Worm (Caenorhabditis elegans) whole organism, late embryonic: Measurements from ENCODE around the gene smc-3.

Experiments used
- C08G9.2 ChIP-seq: sonication (generic microtip); optimal IDR thresholded peaks from 2 replicates; lab custom pipeline; 2016; ENCODE audit warnings: mild to moderate bottlenecking, missing genetic modification characterization, moderate library complexity, missing compliant biosample characterization
- C38D4.7 ChIP-seq: fragments of 200-800 bp; sonication (Bioruptor generic); optimal IDR thresholded peaks from 2 replicates; lab custom pipeline; 2018; ENCODE audit warnings: mild to moderate bottlenecking, missing genetic modification characterization, moderate library complexity, missing compliant biosample characterization
- F13H6.1 ChIP-seq: sonication (generic microtip); optimal IDR thresholded peaks from 2 replicates; lab custom pipeline; 2016; ENCODE audit warnings: missing genetic modification characterization, missing compliant biosample characterization
- T23F11.4 ChIP-seq: fragments of 200-800 bp; sonication (Bioruptor generic); optimal IDR thresholded peaks from 2 replicates; lab custom pipeline; 2018; ENCODE audit warnings: mild to moderate bottlenecking, missing genetic modification characterization, missing compliant biosample characterization
- Y22D7AL.16 ChIP-seq: sonication (generic microtip); optimal IDR thresholded peaks from 2 replicates; lab custom pipeline; 2016; ENCODE audit warnings: missing genetic modification characterization, missing compliant biosample characterization
- ahr-1 ChIP-seq: sonication (generic microtip); optimal IDR thresholded peaks from 2 replicates; lab custom pipeline; 2016; ENCODE audit warnings: missing genetic modification characterization, missing compliant biosample characterization
- ceh-14 ChIP-seq: sonication (generic microtip); optimal IDR thresholded peaks from 2 replicates; lab custom pipeline; 2016; ENCODE audit warnings: missing genotype, missing genetic modification characterization, missing compliant biosample characterization
- ceh-18 ChIP-seq: sonication (generic microtip); optimal IDR thresholded peaks from 2 replicates; lab custom pipeline; 2016; ENCODE audit warnings: missing genetic modification characterization, missing compliant biosample characterization
- ceh-2 ChIP-seq: sonication (generic microtip); optimal IDR thresholded peaks from 2 replicates; lab custom pipeline; 2016; ENCODE audit warnings: missing genotype, missing genetic modification characterization, missing compliant biosample characterization
- ceh-22 ChIP-seq: sonication (generic microtip); optimal IDR thresholded peaks from 2 replicates; lab custom pipeline; 2017; ENCODE audit warnings: missing biosample characterization, missing genetic modification characterization
- ceh-24 ChIP-seq: sonication (generic microtip); optimal IDR thresholded peaks from 2 replicates; lab custom pipeline; 2016; ENCODE audit warnings: mild to moderate bottlenecking, missing genetic modification characterization, missing compliant biosample characterization
- ceh-31 ChIP-seq: sonication (generic microtip); optimal IDR thresholded peaks from 2 replicates; lab custom pipeline; 2016; ENCODE audit warnings: missing genetic modification characterization, missing compliant biosample characterization
- ceh-34 ChIP-seq: sonication (generic microtip); optimal IDR thresholded peaks from 2 replicates; lab custom pipeline; 2016; ENCODE audit warnings: mild to moderate bottlenecking, missing genetic modification characterization, missing compliant biosample characterization
- ceh-6 ChIP-seq: fragments of 200-800 bp; sonication (Bioruptor generic); optimal IDR thresholded peaks from 2 replicates; lab custom pipeline; 2018; ENCODE audit warnings: mild to moderate bottlenecking, missing genetic modification characterization, missing compliant biosample characterization
- dmd-4 ChIP-seq: sonication (generic microtip); optimal IDR thresholded peaks from 2 replicates; lab custom pipeline; 2016; ENCODE audit warnings: borderline replicate concordance, missing genetic modification characterization, missing compliant biosample characterization
- dve-1 ChIP-seq: sonication (generic microtip); optimal IDR thresholded peaks from 2 replicates; lab custom pipeline; 2017; ENCODE audit warnings: antibody characterized with exemption, mild to moderate bottlenecking, missing genetic modification characterization, missing compliant biosample characterization
- elt-2 ChIP-seq: sonication (generic microtip); optimal IDR thresholded peaks from 2 replicates; lab custom pipeline; 2016; ENCODE audit warnings: missing genetic modification reagents, missing genetic modification characterization, missing compliant biosample characterization
- ets-4 ChIP-seq: sonication (generic microtip); optimal IDR thresholded peaks from 2 replicates; lab custom pipeline; 2016; ENCODE audit warnings: missing genetic modification characterization, missing compliant biosample characterization
- fax-1 ChIP-seq: sonication (generic microtip); optimal IDR thresholded peaks from 2 replicates; lab custom pipeline; 2016; ENCODE audit warnings: missing genotype, missing genetic modification characterization, missing compliant biosample characterization
- fkh-6 ChIP-seq: sonication (generic microtip); optimal IDR thresholded peaks from 2 replicates; lab custom pipeline; 2016; ENCODE audit warnings: missing genetic modification characterization, missing compliant biosample characterization
- hlh-15 ChIP-seq: sonication (generic microtip); optimal IDR thresholded peaks from 2 replicates; lab custom pipeline; 2016; ENCODE audit warnings: missing genetic modification characterization, missing compliant biosample characterization
- hlh-8 ChIP-seq: sonication (generic microtip); optimal IDR thresholded peaks from 2 replicates; lab custom pipeline; 2016; ENCODE audit warnings: missing genotype, missing genetic modification characterization, missing compliant biosample characterization
- lim-6 ChIP-seq: sonication (generic microtip); optimal IDR thresholded peaks from 2 replicates; lab custom pipeline; 2016; ENCODE audit warnings: missing genetic modification characterization, missing compliant biosample characterization
- mec-3 ChIP-seq: sonication (generic microtip); optimal IDR thresholded peaks from 2 replicates; lab custom pipeline; 2016; ENCODE audit warnings: borderline replicate concordance, missing genetic modification characterization, missing compliant biosample characterization
- nfya-1 ChIP-seq: sonication (generic microtip); optimal IDR thresholded peaks from 2 replicates; lab custom pipeline; 2017; ENCODE audit warnings: missing genetic modification characterization, mild to moderate bottlenecking, missing compliant biosample characterization, antibody characterized with exemption, moderate library complexity
- npax-4 ChIP-seq: sonication (generic microtip); optimal IDR thresholded peaks from 2 replicates; lab custom pipeline; 2016; ENCODE audit warnings: missing genetic modification characterization, missing compliant biosample characterization
- odd-2 ChIP-seq: sonication (generic microtip); optimal IDR thresholded peaks from 2 replicates; lab custom pipeline; 2017; ENCODE audit warnings: antibody characterized with exemption, mild to moderate bottlenecking, missing genetic modification characterization, missing compliant biosample characterization
- pat-9 ChIP-seq: fragments of 200-800 bp; sonication (Bioruptor generic); optimal IDR thresholded peaks from 2 replicates; lab custom pipeline; 2018; ENCODE audit warnings: mild to moderate bottlenecking, missing genetic modification characterization, moderate library complexity, missing compliant biosample characterization
- pax-1 ChIP-seq: fragments of 150-350 bp; optimal IDR thresholded peaks from 2 replicates; lab custom pipeline; 2014; ENCODE audit warnings: missing biosample characterization, missing genetic modification characterization
- pha-2 ChIP-seq: sonication (generic microtip); optimal IDR thresholded peaks from 2 replicates; lab custom pipeline; 2017; ENCODE audit warnings: mild to moderate bottlenecking, missing genetic modification characterization, missing compliant biosample characterization
- pros-1 ChIP-seq: fragments of 150-350 bp; optimal IDR thresholded peaks from 2 replicates; lab custom pipeline; 2014; ENCODE audit warnings: missing biosample characterization, missing genetic modification reagents, missing genetic modification characterization
- ref-2 ChIP-seq: sonication (generic microtip); optimal IDR thresholded peaks from 2 replicates; lab custom pipeline; 2016; ENCODE audit warnings: missing genetic modification characterization, missing compliant biosample characterization
- rnt-1 ChIP-seq: sonication (generic microtip); optimal IDR thresholded peaks from 2 replicates; lab custom pipeline; 2016; ENCODE audit warnings: missing genetic modification characterization, missing compliant biosample characterization
- sdc-2 ChIP-seq: sonication (generic microtip); optimal IDR thresholded peaks from 2 replicates; lab custom pipeline; 2016; ENCODE audit warnings: missing genotype, missing genetic modification characterization, missing compliant biosample characterization
- sox-2 ChIP-seq: fragments of 200-800 bp; sonication (Bioruptor generic); IDR thresholded peaks from 2 replicates; pipeline ENCODE4 v1.3.6; 2022; ENCODE audit warnings: missing genetic modification reagents, missing genetic modification characterization, missing compliant biosample characterization
- tbx-2 ChIP-seq: sonication (generic microtip); optimal IDR thresholded peaks from 2 replicates; lab custom pipeline; 2016; ENCODE audit warnings: missing genetic modification characterization, missing compliant biosample characterization
- tbx-7 ChIP-seq: sonication (generic microtip); optimal IDR thresholded peaks from 2 replicates; lab custom pipeline; 2016; ENCODE audit warnings: missing genotype, missing genetic modification characterization, missing compliant biosample characterization
- ttx-3 ChIP-seq: sonication (generic microtip); optimal IDR thresholded peaks from 2 replicates; lab custom pipeline; 2016; ENCODE audit warnings: missing genetic modification reagents, missing genetic modification characterization, missing compliant biosample characterization
- unc-42 ChIP-seq: sonication (generic microtip); optimal IDR thresholded peaks from 2 replicates; lab custom pipeline; 2016; ENCODE audit warnings: missing genotype, missing genetic modification characterization, missing compliant biosample characterization
- unc-55 ChIP-seq: sonication (generic microtip); optimal IDR thresholded peaks from 2 replicates; lab custom pipeline; 2017; ENCODE audit warnings: missing biosample characterization, missing genetic modification reagents, missing genetic modification characterization
- zip-5 ChIP-seq: sonication (generic microtip); optimal IDR thresholded peaks from 2 replicates; lab custom pipeline; 2016; ENCODE audit warnings: missing genetic modification characterization, missing compliant biosample characterization
- ztf-16 ChIP-seq: sonication (generic microtip); optimal IDR thresholded peaks from 2 replicates; lab custom pipeline; 2017; ENCODE audit warnings: missing genetic modification characterization, missing compliant biosample characterization

smc-3 gene

DNA sequence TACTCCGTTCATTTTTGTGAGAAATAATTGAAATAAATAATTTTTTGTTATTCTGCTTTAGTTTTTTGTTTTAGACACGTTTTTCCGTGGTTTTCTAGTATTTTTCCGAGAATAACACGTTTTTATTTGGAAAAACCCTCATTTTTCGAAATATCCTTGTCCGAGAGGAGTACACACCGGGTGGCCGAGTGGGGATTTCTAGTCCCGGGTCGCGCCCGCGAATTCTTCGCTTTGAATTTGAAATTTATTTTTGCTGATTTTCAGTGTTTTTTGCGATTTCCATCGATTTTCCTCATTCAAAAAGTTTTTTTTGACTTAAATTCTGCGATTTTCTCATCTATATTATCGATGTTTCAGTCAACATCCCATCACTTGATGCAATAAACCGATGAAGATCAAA, at the start of gene smc-3, which contains the start of the genes gly-9 and mib-1:
TSS of gene smc-3 (plus strand) at position 351 of the 400 bp plus-strand sequence.
TSS of gene gly-9 (minus strand) at position 27 of the 400 bp plus-strand sequence.
TSS of gene mib-1 (minus strand) at position 123 of the 400 bp plus-strand sequence.
- TF ChIP-seq C38D4.7 (GFP tag; lab: Kevin White, UChicago) (no peak), ahr-1 (tag; lab: Kevin White, UChicago) (no peak), ceh-2 (peak; percentile 87), ztf-16 (tag; lab: Kevin White, UChicago) (peak; percentile 54), T23F11.4 (GFP tag; lab: Kevin White, UChicago) (no peak), hlh-8 (tag; lab: Kevin White, UChicago) (peak; percentile 87), dve-1 (no peak), zip-5 (tag; lab: Kevin White, UChicago) (peak; percentile 43), fax-1 (tag; lab: Kevin White, UChicago) (peak; percentile 5), nfya-1 (tag; lab: Kevin White, UChicago) (peak; percentile 3), hlh-15 (tag; lab: Kevin White, UChicago) (peak; percentile 50), F13H6.1 (tag; lab: Kevin White, UChicago) (peak; percentile 38), dmd-4 (tag; lab: Kevin White, UChicago) (no peak), mec-3 (peak; percentile 64), pat-9 (tag; lab: Kevin White, UChicago) (no peak), sox-2 (no peak), sdc-2 (tag; lab: Kevin White, UChicago) (no peak), ceh-14 (peak; percentile 47), odd-2 (tag; lab: Kevin White, UChicago) (no peak), ceh-18 (tag; lab: Kevin White, UChicago) (no peak), unc-42 (tag; lab: Kevin White, UChicago) (peak; percentile 35), ttx-3 (tag; lab: Kevin White, UChicago) (no peak), ceh-31 (tag; lab: Kevin White, UChicago) (peak; percentile 96), ets-4 (tag; lab: Kevin White, UChicago) (peak; percentile 88), ceh-24 (tag; lab: Kevin White, UChicago) (no peak), C08G9.2 (tag; lab: Kevin White, UChicago) (peak; percentile 92), tbx-2 (tag; lab: Kevin White, UChicago) (peak; percentile 87), lim-6 (tag; lab: Kevin White, UChicago) (peak; percentile 54), ref-2 (tag; lab: Kevin White, UChicago) (peak; percentile 82), tbx-7 (tag; lab: Kevin White, UChicago) (peak; percentile 84), ceh-22 (no peak), ceh-34 (tag; lab: Kevin White, UChicago) (peak; percentile 32), fkh-6 (tag; lab: Kevin White, UChicago) (peak; percentile 53), elt-2 (tag; lab: Kevin White, UChicago) (peak; percentile 60), rnt-1 (peak; percentile 79), pros-1 (tag; lab: Kevin White, UChicago) (no peak), unc-55 (no peak)

DNA sequence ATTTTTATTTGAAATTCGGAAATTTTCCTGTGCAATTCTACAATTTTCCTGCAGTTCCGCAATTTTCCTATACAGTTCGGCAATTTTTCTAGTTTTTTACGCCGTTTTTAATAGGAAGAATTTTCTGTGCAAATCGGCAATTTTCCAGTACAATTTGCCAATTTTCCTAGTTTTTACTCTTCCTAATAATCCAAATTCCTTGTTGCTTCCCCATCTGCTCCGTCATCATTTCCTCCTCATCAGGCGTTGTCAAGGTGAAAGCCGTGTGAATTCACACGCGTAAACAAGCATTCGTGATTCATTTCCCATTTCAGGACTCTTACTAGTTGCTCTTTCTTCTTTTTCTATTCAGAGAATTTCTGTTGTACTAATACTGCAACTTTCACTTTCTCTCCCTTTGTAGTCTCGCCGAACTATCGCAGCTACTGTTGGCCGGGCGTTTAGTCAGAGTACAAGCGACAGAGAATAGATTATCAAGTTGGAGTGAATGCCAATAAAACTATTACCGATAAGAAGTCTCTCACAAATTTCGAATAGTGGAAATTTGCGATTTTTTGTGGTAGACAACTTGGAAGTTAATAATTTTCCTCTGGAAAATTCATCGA, 49.0 kb upstream of the smc-3 start:
- TF ChIP-seq ceh-6: no peak
- TF ChIP-seq npax-4 (tag; lab: Kevin White, UChicago): no peak
- no peak for TF ChIP-seq pax-1 (tag; lab: Kevin White, UChicago)
- TF ChIP-seq Y22D7AL.16: no peak
- TF ChIP-seq pha-2 (tag; lab: Kevin White, UChicago): no peak
